Fruit fly (Drosophila melanogaster): ENCODE results near the gene Sirt1.
A peak's percentile ranks its signal among the peaks of the same experiment; 100 is the strongest.

The Sirt1 gene

dm6 chr2L:13164994-13165801 is at the start of gene Sirt1 (continued):
- no peak for TF ChIP-seq CG7745 (tag; optimal IDR thresholded peaks at IDR 0.05)
- peak; percentile 16 for TF ChIP-seq CG7786 (GFP tag; optimal IDR thresholded peaks at IDR 0.05)
- TF ChIP-seq CG8281 (tag; optimal IDR thresholded peaks at IDR 0.05), result peak; percentile 85
- no peak for TF ChIP-seq ftz-f1 (GFP tag; optimal IDR thresholded peaks at IDR 0.05)
- peak; percentile 100 for TF ChIP-seq kay (GFP tag; optimal IDR thresholded peaks at IDR 0.05)
- no peak for TF ChIP-seq cad (GFP tag; optimal IDR thresholded peaks at IDR 0.05)
- TF ChIP-seq dmrt11E (tag; optimal IDR thresholded peaks at IDR 0.05), result peak; percentile 92
- TF ChIP-seq E2f1 (GFP tag; IDR thresholded peaks at IDR 0.05), result peak; percentile 79
- TF ChIP-seq grn (GFP tag; optimal IDR thresholded peaks at IDR 0.05), result no peak
- no peak for TF ChIP-seq ab (GFP tag; optimal IDR thresholded peaks at IDR 0.05)
- TF ChIP-seq CG6654 (GFP tag; optimal IDR thresholded peaks at IDR 0.05), result peak; percentile 67
- peak; percentile 4; the same call in 1 of the 2 replicates for TF ChIP-seq amos (GFP tag; IDR thresholded peaks at IDR 0.05; ENCODE audit: partially characterized antibody)
- no peak for TF ChIP-seq CTCF (GFP tag; optimal IDR thresholded peaks at IDR 0.05)
- TF ChIP-seq sens (GFP tag), result peak; percentile 91
- 0 out of 2 replicates have a peak, but pooled peaks have one; percentile 21 for TF ChIP-seq CG16779 (GFP tag; IDR thresholded peaks at IDR 0.05)
- TF ChIP-seq fd96Cb (tag; optimal IDR thresholded peaks at IDR 0.05), result peak; percentile 88
- TF ChIP-seq Dbx (GFP tag; IDR thresholded peaks at IDR 0.05), result peak; percentile 84; the same call in 2 of the 3 replicates
- peak; percentile 87 for TF ChIP-seq phol (tag; optimal IDR thresholded peaks at IDR 0.05)
- TF ChIP-seq Camta (GFP tag; optimal IDR thresholded peaks at IDR 0.05), result peak; percentile 18
- TF ChIP-seq nerfin-1 (tag; optimal IDR thresholded peaks at IDR 0.05), result peak; percentile 80
- TF ChIP-seq CG13424 (tag; optimal IDR thresholded peaks at IDR 0.05), result peak; percentile 93
- TF ChIP-seq CG12219 (GFP tag; optimal IDR thresholded peaks at IDR 0.05), result peak; percentile 16
- peak; percentile 90 for TF ChIP-seq ind (GFP tag; optimal IDR thresholded peaks at IDR 0.05)
- TF ChIP-seq Antp (GFP tag; optimal IDR thresholded peaks at IDR 0.05), result peak; percentile 31
- TF ChIP-seq CG12236 (GFP tag; optimal IDR thresholded peaks at IDR 0.05), result no peak
- peak; percentile 89 for TF ChIP-seq Ptx1 (GFP tag; IDR thresholded peaks at IDR 0.05)
- TF ChIP-seq HmgD (GFP tag; optimal IDR thresholded peaks at IDR 0.05), result no peak
- TF ChIP-seq ap (GFP tag; IDR thresholded peaks at IDR 0.05), result peak; percentile 70
- no peak for TF ChIP-seq corto (GFP tag; optimal IDR thresholded peaks at IDR 0.05)
- TF ChIP-seq Adf1 (GFP tag; IDR thresholded peaks at IDR 0.05), result no peak
- peak; percentile 83 for TF ChIP-seq esg (GFP tag; conservative IDR thresholded peaks at IDR 0.05)
- TF ChIP-seq CG7839 (tag; optimal IDR thresholded peaks at IDR 0.05), result peak; percentile 95
- peak; percentile 35 for TF ChIP-seq chn (GFP tag; optimal IDR thresholded peaks at IDR 0.05)
- TF ChIP-seq Fer3 (tag; optimal IDR thresholded peaks at IDR 0.05), result peak; percentile 78
- peak; percentile 57 for TF ChIP-seq CG16863 (GFP tag; optimal IDR thresholded peaks at IDR 0.05)
- TF ChIP-seq CG13287 (GFP tag; IDR thresholded peaks at IDR 0.05; ENCODE audit: partially characterized antibody), result no peak
- TF ChIP-seq CG6791 (GFP tag; IDR thresholded peaks at IDR 0.05; ENCODE audit: partially characterized antibody), result 0 out of 3 replicates have a peak, but pooled peaks have one; percentile 26
- TF ChIP-seq bsh (GFP tag; optimal IDR thresholded peaks at IDR 0.05), result peak in 1 of 2 experiments; percentile 78
- TF ChIP-seq CG6254 (GFP tag; optimal IDR thresholded peaks at IDR 0.05), result peak; percentile 43
- TF ChIP-seq klu (GFP tag; IDR thresholded peaks at IDR 0.05), result peak; percentile 84; the same call in 1 of the 2 replicates
- peak; percentile 39 for TF ChIP-seq CG9609 (GFP tag; optimal IDR thresholded peaks at IDR 0.05)
- peak; percentile 91 for TF ChIP-seq CG1602 (GFP tag; optimal IDR thresholded peaks at IDR 0.05)
- TF ChIP-seq sens-2 (GFP tag; IDR thresholded peaks at IDR 0.05), result 0 out of 2 replicates have a peak, but pooled peaks have one; percentile 8
- peak; percentile 84 for TF ChIP-seq CG12155 (GFP tag; optimal IDR thresholded peaks at IDR 0.05)
- TF ChIP-seq CG4730 (GFP tag; IDR thresholded peaks at IDR 0.05), result peak; percentile 67
- TF ChIP-seq pb (GFP tag; optimal IDR thresholded peaks at IDR 0.05), result no peak
- TF ChIP-seq HLH54F (GFP tag; optimal IDR thresholded peaks at IDR 0.05), result peak; percentile 53
- peak; percentile 49 for TF ChIP-seq kah (GFP tag; optimal IDR thresholded peaks at IDR 0.05)

Data from whole organism, embryonic.